Worm (Caenorhabditis elegans) whole organism, L4 larva: ENCODE results near the gene clec-57.

Experiments used
- T26A8.4 ChIP-seq: fragments of 200-800 bp; sonication (Bioruptor generic); IDR thresholded peaks from 2 replicates; pipeline ENCODE4 v1.3.6; 2022; ENCODE audit warnings: missing genetic modification characterization, missing compliant biosample characterization
- aly-2 ChIP-seq: sonication (generic microtip); optimal IDR thresholded peaks from 2 replicates; lab custom pipeline; 2018; ENCODE audit warnings: missing biosample characterization, missing genetic modification characterization
- ama-1 ChIP-seq: fragments of 150-350 bp; optimal IDR thresholded peaks from 2 replicates; lab custom pipeline; 2014; ENCODE audit warnings: inconsistent platforms, mixed read lengths
- gei-8 ChIP-seq: fragments of 200-800 bp; sonication (Bioruptor generic); optimal IDR thresholded peaks from 2 replicates; lab custom pipeline; 2018; ENCODE audit warnings: mild to moderate bottlenecking, missing genetic modification characterization, missing compliant biosample characterization
- hif-1 ChIP-seq, 2 experiments: sonication (generic microtip); optimal IDR thresholded peaks; 2 replicates each; lab custom pipeline; 2016 to 2017; ENCODE audit warnings: missing compliant biosample characterization in 2 of 2, missing genetic modification characterization in 2 of 2, missing genetic modification reagents in 2 of 2, missing genotype in 2 of 2, mild to moderate bottlenecking in 1 of 2
- lin-38 ChIP-seq: fragments of 200-800 bp; sonication (Bioruptor generic); IDR thresholded peaks from 2 replicates; pipeline ENCODE4 v1.3.6; 2022; ENCODE audit warnings: missing genetic modification reagents, missing genetic modification characterization, missing compliant biosample characterization
- nhr-11 ChIP-seq: fragments of 150-350 bp; optimal IDR thresholded peaks from 2 replicates; lab custom pipeline; 2014; ENCODE audit warnings: missing biosample characterization, missing genetic modification characterization
- pqm-1 ChIP-seq: sonication (generic microtip); optimal IDR thresholded peaks from 2 replicates; lab custom pipeline; 2017; ENCODE audit warnings: missing biosample characterization, missing genetic modification characterization
- skn-1 ChIP-seq: fragments of 150-350 bp; optimal IDR thresholded peaks from 2 replicates; lab custom pipeline; 2014; ENCODE audit warnings: missing biosample characterization, missing genetic modification characterization

DNA sequence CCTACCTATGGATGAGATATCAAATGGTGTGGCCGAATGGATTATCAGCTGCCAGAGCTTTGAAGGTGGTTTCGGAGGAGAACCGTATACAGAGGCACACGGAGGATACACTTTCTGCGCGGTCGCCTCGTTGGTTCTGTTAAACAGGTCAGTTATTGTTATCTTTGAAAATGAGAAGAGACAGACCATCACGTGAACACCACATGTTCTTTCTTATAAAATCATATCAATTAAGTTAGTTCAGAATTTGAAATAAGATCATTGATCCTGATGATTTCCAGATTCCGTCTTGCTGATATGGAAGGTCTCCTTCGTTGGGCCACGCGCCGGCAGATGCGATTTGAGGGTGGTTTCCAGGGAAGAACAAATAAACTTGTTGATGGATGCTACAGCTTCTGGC is 20.4 kb upstream of the clec-57 start:
- TF ChIP-seq ama-1 (no peak), pqm-1 (no peak), T26A8.4 (no peak), skn-1 (tag; lab: Kevin White, UChicago) (no peak), hif-1 (tag; optimal IDR thresholded peaks at IDR 0.05; lab: Kevin White, UChicago) (no peak), lin-38 (GFP tag; lab: Robert Waterston, UW) (no peak), gei-8 (GFP tag; lab: Kevin White, UChicago) (no peak), aly-2 (no peak), nhr-11 (tag; lab: Kevin White, UChicago) (no peak)
